Fruit fly (Drosophila melanogaster): Measurements from ENCODE around the gene CG34164.

Gene CG34164

DNA sequence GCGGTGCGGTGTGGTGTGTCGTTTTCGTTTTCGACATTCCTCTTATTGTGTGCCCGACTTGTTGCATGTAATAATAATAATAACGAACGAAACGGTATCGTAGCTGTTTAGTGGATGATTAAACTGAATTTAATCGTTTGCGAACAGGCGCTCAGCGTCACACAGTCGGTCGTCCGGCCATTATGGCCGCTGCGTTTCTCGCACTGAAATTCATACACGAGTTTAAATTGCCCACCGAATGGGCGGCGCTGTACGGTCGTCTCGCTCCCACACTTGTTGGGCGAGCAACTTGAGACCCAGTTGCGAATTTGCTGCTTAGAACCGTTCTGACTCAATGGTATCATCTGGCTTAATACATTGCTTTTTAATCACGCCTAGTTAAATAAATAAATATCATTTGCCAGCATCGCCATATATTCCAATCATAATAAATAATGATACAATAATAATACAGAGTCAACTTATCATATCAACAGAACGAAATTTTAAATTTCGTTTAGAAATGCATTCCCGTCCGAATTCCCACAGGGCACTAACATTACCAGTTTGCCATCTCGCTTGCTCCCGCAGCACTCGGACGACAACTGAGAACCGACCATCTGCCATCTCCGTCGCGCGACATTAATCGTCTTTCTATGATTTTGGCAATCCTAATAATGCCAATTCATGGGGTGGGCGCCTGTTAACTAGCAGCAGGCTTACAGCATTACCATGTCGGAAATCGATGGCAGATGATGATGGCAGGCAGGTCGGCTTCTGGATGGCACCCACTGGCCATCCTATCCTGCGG lies 45.1 kb upstream of the CG34164 start (continued):
- peak; percentile 50 for TF ChIP-seq Hmx (GFP tag; optimal IDR thresholded peaks at IDR 0.05)
- peak; percentile 58 for TF ChIP-seq CG17802 (tag; optimal IDR thresholded peaks at IDR 0.05)
- peak; percentile 95 for TF ChIP-seq grau (tag; optimal IDR thresholded peaks at IDR 0.05)
- TF ChIP-seq CG1792 (GFP tag; optimal IDR thresholded peaks at IDR 0.05) = peak; percentile 30
- peak; percentile 29 for TF ChIP-seq Side (GFP tag; optimal IDR thresholded peaks at IDR 0.05)
- peak; percentile 80 for TF ChIP-seq trem (tag; optimal IDR thresholded peaks at IDR 0.05)
- peak; percentile 83 for TF ChIP-seq D19A (tag; optimal IDR thresholded peaks at IDR 0.05)
- peak; percentile 68 for TF ChIP-seq gsb-n (tag; optimal IDR thresholded peaks at IDR 0.05)
- TF ChIP-seq CG31365 (tag; optimal IDR thresholded peaks at IDR 0.05) = peak; percentile 67
- peak; percentile 94 for TF ChIP-seq lab (GFP tag; optimal IDR thresholded peaks at IDR 0.05)
- TF ChIP-seq Atf6 (GFP tag; IDR thresholded peaks at IDR 0.05) = no peak
- TF ChIP-seq Nf-YC (tag; optimal IDR thresholded peaks at IDR 0.05) = peak; percentile 78
- peak; percentile 92 for TF ChIP-seq CG9727 (GFP tag; optimal IDR thresholded peaks at IDR 0.05)
- peak; percentile 92 for TF ChIP-seq dmrt99B (tag; optimal IDR thresholded peaks at IDR 0.05)
- peak; percentile 83 for TF ChIP-seq tap (tag; optimal IDR thresholded peaks at IDR 0.05)
- peak; percentile 94 for TF ChIP-seq CG18619 (GFP tag; optimal IDR thresholded peaks at IDR 0.05)
- no peak for TF ChIP-seq zf30C (GFP tag; optimal IDR thresholded peaks at IDR 0.05)
- TF ChIP-seq chn (GFP tag; optimal IDR thresholded peaks at IDR 0.05) = peak; percentile 29
- peak; percentile 80 for TF ChIP-seq CG18764 (GFP tag; optimal IDR thresholded peaks at IDR 0.05)
- peak; percentile 39 for TF ChIP-seq Camta (GFP tag; optimal IDR thresholded peaks at IDR 0.05)
- TF ChIP-seq CG1233 (GFP tag; optimal IDR thresholded peaks at IDR 0.05) = peak; percentile 92
- peak; percentile 95 for TF ChIP-seq CG12659 (GFP tag; optimal IDR thresholded peaks at IDR 0.05)
- no peak for TF ChIP-seq CG14667 (GFP tag; IDR thresholded peaks at IDR 0.05)
- TF ChIP-seq NK7.1 (GFP tag; optimal IDR thresholded peaks at IDR 0.05) = peak; percentile 31
- TF ChIP-seq Rfx (GFP tag; IDR thresholded peaks at IDR 0.05) = no peak
- TF ChIP-seq CG10274 (GFP tag; optimal IDR thresholded peaks at IDR 0.05) = peak; percentile 76
- TF ChIP-seq vfl (GFP tag; optimal IDR thresholded peaks at IDR 0.05) = peak; percentile 84
- TF ChIP-seq Fer1 (GFP tag; optimal IDR thresholded peaks at IDR 0.05) = peak; percentile 96
- no peak for TF ChIP-seq CG16813 (GFP tag; IDR thresholded peaks at IDR 0.05; ENCODE audit: partially characterized antibody)
- no peak for TF ChIP-seq p53 (GFP tag; optimal IDR thresholded peaks at IDR 0.05)
- no peak for TF ChIP-seq pan (optimal IDR thresholded peaks at IDR 0.05)
- no peak for TF ChIP-seq pan (GFP tag; optimal IDR thresholded peaks at IDR 0.05 in 1 of 2, IDR thresholded peaks at IDR 0.05 in 1 of 2)
- TF ChIP-seq CG4820 (GFP tag; optimal IDR thresholded peaks at IDR 0.05) = peak; percentile 72
- TF ChIP-seq CG33213 (GFP tag; optimal IDR thresholded peaks at IDR 0.05) = no peak
- no peak for TF ChIP-seq CG10366 (GFP tag; IDR thresholded peaks at IDR 0.05)
- no peak for TF ChIP-seq peb (GFP tag; IDR thresholded peaks at IDR 0.05)
- no peak for TF ChIP-seq Lhr (GFP tag; optimal IDR thresholded peaks at IDR 0.05)
- TF ChIP-seq zen (tag; optimal IDR thresholded peaks at IDR 0.05) = peak; percentile 92
- TF ChIP-seq CG8944 (GFP tag; optimal IDR thresholded peaks at IDR 0.05) = peak; percentile 59
- peak; percentile 81 for TF ChIP-seq Mad (GFP tag; optimal IDR thresholded peaks at IDR 0.05)
- TF ChIP-seq Jarid2 (GFP tag; optimal IDR thresholded peaks at IDR 0.05) = peak; percentile 73
- TF ChIP-seq gt (GFP tag; IDR thresholded peaks at IDR 0.05) = no peak
- no peak for TF ChIP-seq bigmax (GFP tag; optimal IDR thresholded peaks at IDR 0.05)
- peak; percentile 80 for TF ChIP-seq ewg (GFP tag; optimal IDR thresholded peaks at IDR 0.05)
- peak; percentile 83 for TF ChIP-seq Abd-B (GFP tag; optimal IDR thresholded peaks at IDR 0.05)
- peak; percentile 94 for TF ChIP-seq CG4328 (GFP tag; optimal IDR thresholded peaks at IDR 0.05)
- peak; percentile 67 for TF ChIP-seq CG2202 (tag; optimal IDR thresholded peaks at IDR 0.05)
- TF ChIP-seq CG3163 (GFP tag; optimal IDR thresholded peaks at IDR 0.05) = no peak
- TF ChIP-seq CG4617 (GFP tag; optimal IDR thresholded peaks at IDR 0.05; ENCODE audit: borderline replicate concordance) = peak; percentile 82
